Fruit fly (Drosophila melanogaster): ENCODE measurements around the gene S-Lap2.

S-Lap2 gene

DNA sequence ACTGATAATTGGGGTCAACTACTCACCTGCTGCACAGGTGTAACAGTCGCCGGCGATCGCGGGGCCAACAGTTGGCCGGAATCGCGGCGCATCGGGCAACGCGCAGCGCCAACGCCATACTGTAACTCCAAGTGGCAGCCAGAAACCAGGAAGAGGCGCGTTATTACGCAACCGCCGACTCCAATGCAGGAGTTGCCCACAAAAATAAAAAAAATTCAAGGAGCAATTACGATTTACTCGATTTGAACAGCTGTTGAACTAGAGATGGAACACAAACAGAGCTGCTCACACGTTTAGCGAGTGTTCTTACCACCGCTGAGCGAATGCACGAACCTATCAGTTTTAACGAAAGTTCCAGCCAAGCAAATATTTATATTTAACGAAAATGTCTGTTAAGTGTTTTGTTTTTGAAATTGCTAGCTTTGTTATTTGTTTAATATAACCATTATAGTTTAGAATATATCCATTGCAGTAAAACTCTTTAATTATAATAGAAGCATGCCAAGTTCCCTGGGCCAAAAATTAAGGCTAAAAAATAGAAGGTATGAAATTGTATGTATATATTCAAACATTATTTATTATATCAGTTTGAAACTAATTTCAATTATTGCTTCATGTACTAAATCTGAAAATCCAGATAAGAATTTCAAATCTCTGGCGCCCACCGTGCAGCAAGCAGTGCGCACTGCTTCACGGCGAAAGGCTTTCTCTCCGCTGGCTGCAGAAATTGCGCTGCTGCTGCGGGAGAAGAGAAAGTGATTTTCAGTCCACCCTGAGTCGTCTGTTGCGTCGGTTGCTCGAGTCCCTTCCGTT, 15.6 kb upstream of the S-Lap2 start, which contains the start of the genes CG5989 and CG6282 (continued):
- peak; percentile 65 for TF ChIP-seq CG12391 (tag; optimal IDR thresholded peaks at IDR 0.05)
- TF ChIP-seq MBD-R2 (GFP tag; IDR thresholded peaks at IDR 0.05): peak; percentile 99
- TF ChIP-seq cas (GFP tag; IDR thresholded peaks at IDR 0.05): no peak
- peak; percentile 60 for TF ChIP-seq unpg (GFP tag; optimal IDR thresholded peaks at IDR 0.05)
- peak; percentile 71 for TF ChIP-seq lab (GFP tag; optimal IDR thresholded peaks at IDR 0.05)
- TF ChIP-seq sr (GFP tag; IDR thresholded peaks at IDR 0.05): no peak
- peak; percentile 52 for TF ChIP-seq CG2875 (GFP tag; optimal IDR thresholded peaks at IDR 0.05)
- peak; percentile 33 for TF ChIP-seq CG13775 (GFP tag; optimal IDR thresholded peaks at IDR 0.05)
- TF ChIP-seq trem (tag; optimal IDR thresholded peaks at IDR 0.05): peak; percentile 84
- TF ChIP-seq knrl (GFP tag; IDR thresholded peaks at IDR 0.05; ENCODE audit: partially characterized antibody): peak; percentile 55
- peak; percentile 65 for TF ChIP-seq row (GFP tag; IDR thresholded peaks at IDR 0.05)
- peak; percentile 31 for TF ChIP-seq dmrt11E (tag; optimal IDR thresholded peaks at IDR 0.05)
- TF ChIP-seq cad (GFP tag; optimal IDR thresholded peaks at IDR 0.05): no peak
- peak; percentile 32 for TF ChIP-seq Dip3 (GFP tag; optimal IDR thresholded peaks at IDR 0.05)
- peak; percentile 58 for TF ChIP-seq CTCF (GFP tag; optimal IDR thresholded peaks at IDR 0.05)
- peak; percentile 23; the same call in 1 of the 2 replicates for TF ChIP-seq CG2129 (GFP tag; IDR thresholded peaks at IDR 0.05; ENCODE audit: partially characterized antibody)
- peak; percentile 3 for TF ChIP-seq vfl (GFP tag; optimal IDR thresholded peaks at IDR 0.05)
- no peak for TF ChIP-seq jigr1 (GFP tag; IDR thresholded peaks at IDR 0.05)
- TF ChIP-seq Spps (tag; optimal IDR thresholded peaks at IDR 0.05): no peak
- TF ChIP-seq CG43689 (GFP tag; IDR thresholded peaks at IDR 0.05): 0 out of 2 replicates have a peak, but pooled peaks have one; percentile 18
- peak; percentile 56 for TF ChIP-seq CG8388 (GFP tag; optimal IDR thresholded peaks at IDR 0.05)
- TF ChIP-seq CG1603 (tag; optimal IDR thresholded peaks at IDR 0.05): peak; percentile 59
- TF ChIP-seq CG15011 (GFP tag; optimal IDR thresholded peaks at IDR 0.05): no peak
- TF ChIP-seq lola (GFP tag; optimal IDR thresholded peaks at IDR 0.05): peak in 1 of 3 experiments; percentile 25
- peak; percentile 69 for TF ChIP-seq Ets65A (GFP tag)
- no peak for TF ChIP-seq hth (optimal IDR thresholded peaks at IDR 0.05)
- no peak for TF ChIP-seq Sox100B (GFP tag; optimal IDR thresholded peaks at IDR 0.05)
- TF ChIP-seq slbo (GFP tag; IDR thresholded peaks at IDR 0.05): peak; percentile 71
- TF ChIP-seq Optix (GFP tag; IDR thresholded peaks at IDR 0.05): peak; percentile 34; the same call in 1 of the 3 replicates
- TF ChIP-seq esg (GFP tag; conservative IDR thresholded peaks at IDR 0.05): peak; percentile 36
- no peak for TF ChIP-seq chif (GFP tag; optimal IDR thresholded peaks at IDR 0.05)
- no peak for TF ChIP-seq CG11398 (GFP tag; optimal IDR thresholded peaks at IDR 0.05)
- TF ChIP-seq fd3F (GFP tag; optimal IDR thresholded peaks at IDR 0.05): peak; percentile 19
- peak; percentile 60 for TF ChIP-seq Dref (GFP tag; IDR thresholded peaks at IDR 0.05)
- TF ChIP-seq CG3847 (GFP tag; IDR thresholded peaks at IDR 0.05): 0 out of 2 replicates have a peak, but pooled peaks have one; percentile 26
- peak; percentile 15 for TF ChIP-seq CG12071 (GFP tag; optimal IDR thresholded peaks at IDR 0.05)
- TF ChIP-seq gcm2 (GFP tag; optimal IDR thresholded peaks at IDR 0.05): no peak
- no peak for TF ChIP-seq grn (GFP tag; optimal IDR thresholded peaks at IDR 0.05)
- peak; percentile 17 for TF ChIP-seq BtbVII (GFP tag; optimal IDR thresholded peaks at IDR 0.05)
- TF ChIP-seq fru (optimal IDR thresholded peaks at IDR 0.05): no peak
- TF ChIP-seq hkb (optimal IDR thresholded peaks at IDR 0.05): no peak
- TF ChIP-seq hkb (GFP tag; IDR thresholded peaks at IDR 0.05): peak; percentile 57
- TF ChIP-seq CG10147 (GFP tag; optimal IDR thresholded peaks at IDR 0.05): peak; percentile 9
- peak; percentile 45 for TF ChIP-seq CG10979 (tag; optimal IDR thresholded peaks at IDR 0.05)
- TF ChIP-seq amos (GFP tag; IDR thresholded peaks at IDR 0.05; ENCODE audit: partially characterized antibody): peak; percentile 65
- no peak for TF ChIP-seq ac (GFP tag; optimal IDR thresholded peaks at IDR 0.05)
- no peak for TF ChIP-seq CG14965 (GFP tag; optimal IDR thresholded peaks at IDR 0.05; ENCODE audit: borderline replicate concordance)
- TF ChIP-seq CG4617 (GFP tag; optimal IDR thresholded peaks at IDR 0.05; ENCODE audit: borderline replicate concordance): peak; percentile 24
- TF ChIP-seq CG7357 (GFP tag; IDR thresholded peaks at IDR 0.05): no peak
- peak; percentile 54 for TF ChIP-seq CG12659 (GFP tag; optimal IDR thresholded peaks at IDR 0.05)
